Worm (Caenorhabditis elegans): ENCODE measurements around the gene C13C4.7.

DNA sequence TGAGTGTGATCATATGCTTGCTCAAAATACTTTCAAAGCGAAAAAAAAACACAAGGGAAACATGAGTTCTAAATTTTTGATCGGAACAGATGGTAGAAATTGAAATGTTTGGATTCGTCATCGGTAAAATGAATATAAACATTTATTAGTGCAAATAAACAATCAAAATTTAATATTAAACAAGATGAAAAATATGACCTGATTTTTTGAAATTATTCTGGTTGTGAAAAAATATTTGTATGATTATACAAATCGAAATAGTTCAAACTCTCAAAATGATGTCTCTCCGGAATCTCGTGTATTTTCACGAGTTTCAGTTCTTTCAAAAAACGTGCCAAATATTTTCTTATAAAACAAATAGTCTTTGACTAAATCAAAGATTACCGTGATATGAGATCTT is at the start of gene C13C4.7:
- no peak for TF ChIP-seq ama-1 (optimal IDR thresholded peaks at IDR 0.05)
- no peak for TF ChIP-seq F13C5.2 (tag; optimal IDR thresholded peaks at IDR 0.05)
- TF ChIP-seq flt-1 (GFP tag; IDR thresholded peaks at IDR 0.05): no peak
- TF ChIP-seq aly-1 (tag; optimal IDR thresholded peaks at IDR 0.05): no peak
- TF ChIP-seq ceh-36 (tag; optimal IDR thresholded peaks at IDR 0.05): no peak
- no peak for TF ChIP-seq tra-4 (tag; optimal IDR thresholded peaks at IDR 0.05)
- no peak for TF ChIP-seq B0310.2 (tag; optimal IDR thresholded peaks at IDR 0.05)
- TF ChIP-seq ets-7 (tag; optimal IDR thresholded peaks at IDR 0.05): no peak
- no peak for TF ChIP-seq sea-1 (GFP tag; conservative IDR thresholded peaks at IDR 0.05)
